Fruit fly (Drosophila melanogaster): ENCODE results near the gene CG2926.

CG2926 gene

DNA sequence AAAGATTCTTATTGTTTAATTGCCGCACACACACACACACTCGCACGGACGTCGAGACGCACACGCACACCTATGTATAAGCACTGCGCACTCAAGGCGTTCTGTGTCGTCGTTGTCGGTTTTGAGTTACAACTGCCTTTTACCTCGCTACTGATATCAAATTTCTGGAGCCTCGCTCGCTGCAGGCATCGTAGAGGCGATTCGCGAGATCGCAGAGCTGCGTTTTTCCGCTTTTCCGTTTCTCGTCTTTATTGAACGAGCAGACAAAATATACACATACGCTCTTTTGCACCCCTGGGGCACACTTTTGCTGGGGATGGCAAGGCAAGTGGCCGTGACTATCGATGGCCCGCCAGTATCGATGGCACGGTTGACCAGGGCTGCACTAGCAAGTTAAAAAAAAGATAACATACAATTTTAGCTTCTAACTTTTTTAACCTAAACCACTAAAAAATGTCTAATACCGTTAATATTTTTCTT, 40.7 kb downstream of the CG2926 start, which contains the start of gene CG2519 (continued):
- peak; percentile 19 for TF ChIP-seq CG2202 (tag; optimal IDR thresholded peaks at IDR 0.05)
- TF ChIP-seq pita (GFP tag; optimal IDR thresholded peaks at IDR 0.05): no peak
- no peak for TF ChIP-seq vvl (GFP tag; IDR thresholded peaks at IDR 0.05)
- peak; percentile 24; the same call in 1 of the 3 replicates for TF ChIP-seq Mrtf (GFP tag; IDR thresholded peaks at IDR 0.05)
- TF ChIP-seq unc-4 (GFP tag; IDR thresholded peaks at IDR 0.05; ENCODE audit: partially characterized antibody): peak; percentile 91
- TF ChIP-seq MTF-1 (GFP tag; optimal IDR thresholded peaks at IDR 0.05; ENCODE audit: borderline replicate concordance): peak; percentile 53
- TF ChIP-seq Poxn (GFP tag; IDR thresholded peaks at IDR 0.05): no peak
- peak; percentile 74 for TF ChIP-seq Xbp1 (GFP tag; optimal IDR thresholded peaks at IDR 0.05)
- TF ChIP-seq CG17361 (GFP tag; IDR thresholded peaks at IDR 0.05): no peak
- no peak for TF ChIP-seq CG7745 (tag; optimal IDR thresholded peaks at IDR 0.05)
- 0 out of 2 replicates have a peak, but pooled peaks have one; percentile 14 for TF ChIP-seq CG32767 (GFP tag; IDR thresholded peaks at IDR 0.05)
- TF ChIP-seq NC2α (GFP tag; optimal IDR thresholded peaks at IDR 0.05): no peak
- no peak for TF ChIP-seq CG3065 (GFP tag; optimal IDR thresholded peaks at IDR 0.05)
- no peak for TF ChIP-seq caup (GFP tag; optimal IDR thresholded peaks at IDR 0.05; ENCODE audit: severe bottlenecking)
- TF ChIP-seq exex (tag; optimal IDR thresholded peaks at IDR 0.05): no peak
- TF ChIP-seq kah (GFP tag; optimal IDR thresholded peaks at IDR 0.05): peak; percentile 56
- no peak for TF ChIP-seq Mes4 (GFP tag; optimal IDR thresholded peaks at IDR 0.05)
- TF ChIP-seq CG12155 (GFP tag; optimal IDR thresholded peaks at IDR 0.05): peak; percentile 58
- no peak for TF ChIP-seq CG43689 (GFP tag; IDR thresholded peaks at IDR 0.05)
- TF ChIP-seq Rx (GFP tag; IDR thresholded peaks at IDR 0.05): no peak
- peak; percentile 36 for TF ChIP-seq CG1647 (GFP tag; optimal IDR thresholded peaks at IDR 0.05)
- TF ChIP-seq CG10462 (GFP tag; optimal IDR thresholded peaks at IDR 0.05): peak; percentile 15
- peak; percentile 69 for TF ChIP-seq HLH54F (GFP tag; optimal IDR thresholded peaks at IDR 0.05)
- TF ChIP-seq CG9876 (GFP tag; optimal IDR thresholded peaks at IDR 0.05): no peak
- TF ChIP-seq Jarid2 (GFP tag; optimal IDR thresholded peaks at IDR 0.05): no peak
- TF ChIP-seq CG8478 (optimal IDR thresholded peaks at IDR 0.05): peak; percentile 86
- TF ChIP-seq D (optimal IDR thresholded peaks at IDR 0.05): peak; percentile 81
- TF ChIP-seq D (GFP tag; optimal IDR thresholded peaks at IDR 0.05): no peak
- TF ChIP-seq H2.0 (GFP tag; IDR thresholded peaks at IDR 0.05): peak; percentile 52
- TF ChIP-seq CG34376 (GFP tag; optimal IDR thresholded peaks at IDR 0.05): peak; percentile 77
- TF ChIP-seq Hand (GFP tag; optimal IDR thresholded peaks at IDR 0.05): no peak
- peak; percentile 46 for TF ChIP-seq CG12104 (GFP tag; optimal IDR thresholded peaks at IDR 0.05)
- TF ChIP-seq CG9932 (GFP tag; IDR thresholded peaks at IDR 0.05): peak; percentile 91
- TF ChIP-seq Sry-β (GFP tag; optimal IDR thresholded peaks at IDR 0.05): peak; percentile 74
- peak in 1 of 2 experiments; percentile 42 for TF ChIP-seq insv (GFP tag; optimal IDR thresholded peaks at IDR 0.05)
- TF ChIP-seq CG15269 (tag; optimal IDR thresholded peaks at IDR 0.05): no peak
- no peak for TF ChIP-seq en (GFP tag; optimal IDR thresholded peaks at IDR 0.05)
- no peak for TF ChIP-seq salm (tag; optimal IDR thresholded peaks at IDR 0.05)
- TF ChIP-seq D19A (tag; optimal IDR thresholded peaks at IDR 0.05): no peak
- TF ChIP-seq CG9215 (GFP tag; IDR thresholded peaks at IDR 0.05): no peak
- TF ChIP-seq CG30020 (tag; optimal IDR thresholded peaks at IDR 0.05): peak; percentile 79
- peak; percentile 92 for TF ChIP-seq Scr (GFP tag; IDR thresholded peaks at IDR 0.05; ENCODE audit: partially characterized antibody)
- TF ChIP-seq Hsf (GFP tag; optimal IDR thresholded peaks at IDR 0.05): peak; percentile 63
- no peak for TF ChIP-seq zf30C (GFP tag; optimal IDR thresholded peaks at IDR 0.05)
- TF ChIP-seq CG17186 (GFP tag; optimal IDR thresholded peaks at IDR 0.05): peak; percentile 15
- TF ChIP-seq CG13624 (GFP tag; optimal IDR thresholded peaks at IDR 0.05): peak; percentile 92
- TF ChIP-seq Myb (GFP tag; optimal IDR thresholded peaks at IDR 0.05): peak; percentile 73
- no peak for TF ChIP-seq CG13894 (tag; optimal IDR thresholded peaks at IDR 0.05)
- no peak for TF ChIP-seq CG5953 (GFP tag; IDR thresholded peaks at IDR 0.05)
- TF ChIP-seq otp (GFP tag; IDR thresholded peaks at IDR 0.05): 0 out of 3 replicates have a peak, but pooled peaks have one; percentile 6
- TF ChIP-seq CG15011 (GFP tag; optimal IDR thresholded peaks at IDR 0.05): no peak
- TF ChIP-seq ken (GFP tag; IDR thresholded peaks at IDR 0.05): peak; percentile 77
